Worm (Caenorhabditis elegans) whole organism, L4 larva: ENCODE data around the gene F28F9.3.

Experiments used
- ama-1 ChIP-seq: fragments of 150-350 bp; optimal IDR thresholded peaks from 2 replicates; lab custom pipeline; 2014; ENCODE audit warnings: inconsistent platforms, mixed read lengths
- ceh-44 ChIP-seq: fragments of 200-800 bp; sonication (Bioruptor generic); IDR thresholded peaks from 2 replicates; pipeline ENCODE4 v1.3.6; 2022; ENCODE audit warnings: missing genetic modification reagents, missing genetic modification characterization, missing compliant biosample characterization
- ceh-82 ChIP-seq: sonication (generic microtip); optimal IDR thresholded peaks from 2 replicates; lab custom pipeline; 2017; ENCODE audit warnings: missing biosample characterization, missing genetic modification characterization
- ces-1 ChIP-seq: fragments of 150-350 bp; sonication (generic microtip); optimal IDR thresholded peaks from 4 replicates; lab custom pipeline; 2014; ENCODE audit warnings: missing biosample characterization, missing genetic modification reagents, missing genetic modification characterization
- gei-8 ChIP-seq: fragments of 200-800 bp; sonication (Bioruptor generic); optimal IDR thresholded peaks from 2 replicates; lab custom pipeline; 2018; ENCODE audit warnings: mild to moderate bottlenecking, missing genetic modification characterization, missing compliant biosample characterization
- lir-3 ChIP-seq: sonication (generic microtip); optimal IDR thresholded peaks from 2 replicates; lab custom pipeline; 2016; ENCODE audit warnings: mild to moderate bottlenecking, missing genetic modification characterization, missing compliant biosample characterization
- nhr-237 ChIP-seq: sonication (generic microtip); optimal IDR thresholded peaks from 2 replicates; lab custom pipeline; 2017; ENCODE audit warnings: missing biosample characterization, missing genetic modification characterization
- nhr-42 ChIP-seq: fragments of 200-800 bp; sonication (Bioruptor generic); IDR thresholded peaks from 2 replicates; pipeline ENCODE4 v1.3.6; 2022; ENCODE audit warnings: missing genetic modification characterization, missing compliant biosample characterization
- nhr-76 ChIP-seq: fragments of 150-350 bp; optimal IDR thresholded peaks from 2 replicates; lab custom pipeline; 2014; ENCODE audit warnings: missing biosample characterization, missing genetic modification characterization
- unc-62 ChIP-seq, 3 experiments: fragments of 150-350 bp in 1 of 3; sonication (generic microtip); optimal IDR thresholded peaks in 2 of 3; peaks in 1 of 3; 1 replicate in 1 of 3; 2 replicates in 2 of 3; lab custom pipeline; 2014 to 2017; ENCODE audit warnings: missing biosample characterization in 3 of 3, missing genetic modification characterization in 3 of 3, missing genetic modification reagents in 3 of 3, missing genotype in 1 of 3

ce11 chrIV:3814553-3815258 lies 12.0 kb upstream of the F28F9.3 start:
- TF ChIP-seq ceh-44 (no peak), lir-3 (tag; lab: Kevin White, UChicago) (no peak), ces-1 (no peak), nhr-237 (tag; lab: Kevin White, UChicago) (no peak), nhr-42 (GFP tag; lab: Robert Waterston, UW) (no peak), ama-1 (no peak), gei-8 (no peak), ceh-82 (tag; lab: Kevin White, UChicago) (no peak), nhr-76 (tag; lab: Kevin White, UChicago) (no peak), unc-62 (GFP tag; optimal IDR thresholded peaks at IDR 0.05 in 1 of 2; lab: Kevin White, UChicago) (no peak), unc-62 (tag; optimal IDR thresholded peaks at IDR 0.05; lab: Kevin White, UChicago) (no peak)
